Fruit fly (Drosophila melanogaster) whole organism, wandering third instar larva: ENCODE measurements around the gene CG9667.
A peak's percentile ranks its signal among the peaks of the same experiment; 100 is the strongest.

Experiments used
- Abd-B ChIP-seq: fragments of >200 bp; optimal IDR thresholded peaks from 2 replicates; lab custom pipeline; 2017; ENCODE audit warnings: missing biosample characterization, missing genetic modification characterization
- CG32264 ChIP-seq: fragments of 200-800 bp; sonication (Bioruptor generic); optimal IDR thresholded peaks from 2 replicates; lab custom pipeline; 2016; ENCODE audit warnings: missing biosample characterization, missing genetic modification characterization
- CG9705 ChIP-seq: fragments of 200-800 bp; sonication (Bioruptor generic); optimal IDR thresholded peaks from 2 replicates; lab custom pipeline; 2018; ENCODE audit warnings: missing biosample characterization, mild to moderate bottlenecking, missing genetic modification characterization
- CrebA ChIP-seq: fragments of 200-800 bp; sonication (Bioruptor generic); optimal IDR thresholded peaks from 2 replicates; lab custom pipeline; 2016; ENCODE audit warnings: missing biosample characterization, mild to moderate bottlenecking, missing genetic modification characterization, borderline replicate concordance
- Dfd ChIP-seq: fragments of >200 bp; optimal IDR thresholded peaks from 2 replicates; lab custom pipeline; 2017; ENCODE audit warnings: missing biosample characterization, missing genetic modification characterization
- Dif ChIP-seq: fragments of 200-275, 200-300 bp; sonication (Bioruptor generic); optimal IDR thresholded peaks from 2 replicates; lab custom pipeline; 2018; ENCODE audit warnings: missing biosample characterization, missing genetic modification characterization; ENCODE audit not compliant: partially characterized antibody
- GATAd ChIP-seq: sonication (Bioruptor generic); optimal IDR thresholded peaks from 2 replicates; lab custom pipeline; 2016; ENCODE audit warnings: missing biosample characterization, missing genetic modification characterization
- HLH106 ChIP-seq: fragments of 200-800 bp; optimal IDR thresholded peaks from 3 replicates; lab custom pipeline; 2019; ENCODE audit warnings: missing biosample characterization, mild to moderate bottlenecking, missing genetic modification characterization, moderate library complexity
- Hnf4 ChIP-seq: fragments of 200-800 bp; sonication (Bioruptor generic); optimal IDR thresholded peaks from 2 replicates; lab custom pipeline; 2016; ENCODE audit warnings: missing biosample characterization, mild to moderate bottlenecking, missing genetic modification characterization
- Hr78 ChIP-seq: fragments of >200 bp; optimal IDR thresholded peaks from 2 replicates; lab custom pipeline; 2017; ENCODE audit warnings: missing biosample characterization, missing genetic modification characterization
- Hr83 ChIP-seq: fragments of 200-300 bp; sonication (Bioruptor generic); optimal IDR thresholded peaks from 2 replicates; lab custom pipeline; 2016; ENCODE audit warnings: missing biosample characterization, mild to moderate bottlenecking, missing genetic modification characterization, moderate library complexity; ENCODE audit not compliant: poor library complexity, severe bottlenecking
- Jra ChIP-seq: sonication (Bioruptor generic); optimal IDR thresholded peaks from 2 replicates; lab custom pipeline; 2016; ENCODE audit warnings: missing biosample characterization, missing genetic modification characterization
- Mio ChIP-seq: sonication (Bioruptor generic); optimal IDR thresholded peaks from 2 replicates; lab custom pipeline; 2016; ENCODE audit warnings: missing biosample characterization, missing genetic modification characterization
- Myc ChIP-seq: fragments of >200 bp; optimal IDR thresholded peaks from 2 replicates; lab custom pipeline; 2017
- N ChIP-seq: fragments of >200 bp; optimal IDR thresholded peaks from 2 replicates; lab custom pipeline; 2018; ENCODE audit warnings: missing biosample characterization, missing external identifiers, missing genetic modification characterization
- OdsH ChIP-seq: fragments of 200-800 bp; sonication (Bioruptor generic); optimal IDR thresholded peaks from 2 replicates; lab custom pipeline; 2016; ENCODE audit warnings: missing biosample characterization, mild to moderate bottlenecking, missing genetic modification characterization
- Rel ChIP-seq, 2 experiments: fragments of 200-800 bp; sonication (Bioruptor generic) in 1 of 2; optimal IDR thresholded peaks; 2 replicates in 1 of 2; 3 replicates in 1 of 2; lab custom pipeline; 2016 to 2019; ENCODE audit warnings: mild to moderate bottlenecking in 2 of 2, missing biosample characterization in 2 of 2, missing genetic modification characterization in 2 of 2, moderate library complexity in 1 of 2
- Sp1 ChIP-seq: fragments of 200-800 bp; sonication (Bioruptor generic); optimal IDR thresholded peaks from 3 replicates; lab custom pipeline; 2019; ENCODE audit warnings: missing biosample characterization, mild to moderate bottlenecking, missing genetic modification characterization, moderate library complexity
- Vsx2 ChIP-seq: fragments of 200-300, 225-300 bp; sonication (Bioruptor generic); optimal IDR thresholded peaks from 2 replicates; lab custom pipeline; 2018; ENCODE audit warnings: missing biosample characterization, missing genetic modification characterization; ENCODE audit not compliant: partially characterized antibody
- br ChIP-seq: fragments of 200-800 bp; sonication (Bioruptor generic); optimal IDR thresholded peaks from 2 replicates; lab custom pipeline; 2016; ENCODE audit warnings: missing biosample characterization, missing genetic modification characterization
- brk ChIP-seq: fragments of 200-800 bp; sonication (Bioruptor generic); optimal IDR thresholded peaks from 2 replicates; lab custom pipeline; 2016; ENCODE audit warnings: missing biosample characterization, mild to moderate bottlenecking, missing genetic modification characterization
- dl ChIP-seq, 2 experiments: fragments of 175-275, 200-275 bp in 1 of 2; fragments of 200-275 bp in 1 of 2; sonication (Bioruptor generic); optimal IDR thresholded peaks; lab custom pipeline; 2018; ENCODE audit warnings: mild to moderate bottlenecking in 2 of 2, missing biosample characterization in 2 of 2, missing genetic modification characterization in 2 of 2, moderate library complexity in 2 of 2; ENCODE audit not compliant: partially characterized antibody in 2 of 2, insufficient read depth in 1 of 2
- dmrt93B ChIP-seq: fragments of 200-800 bp; sonication (Bioruptor generic); optimal IDR thresholded peaks from 2 replicates; lab custom pipeline; 2018; ENCODE audit warnings: missing biosample characterization, mild to moderate bottlenecking, missing genetic modification characterization
- dsf ChIP-seq: sonication (Bioruptor generic); optimal IDR thresholded peaks from 2 replicates; lab custom pipeline; 2016; ENCODE audit warnings: missing biosample characterization, missing genetic modification characterization, borderline replicate concordance
- ey ChIP-seq: fragments of 200-800 bp; sonication (Bioruptor generic); optimal IDR thresholded peaks from 2 replicates; lab custom pipeline; 2016; ENCODE audit warnings: missing biosample characterization, missing genetic modification characterization
- foxo ChIP-seq, 2 experiments: fragments of 200-800 bp; sonication (Bioruptor generic); optimal IDR thresholded peaks; 2 replicates in 1 of 2; 3 replicates in 1 of 2; lab custom pipeline; 2016 to 2017; ENCODE audit warnings: missing biosample characterization in 2 of 2, missing genetic modification characterization in 2 of 2
- fru ChIP-seq: fragments of 200-800 bp; sonication (Bioruptor generic); optimal IDR thresholded peaks from 3 replicates; lab custom pipeline; 2016; ENCODE audit warnings: missing biosample characterization, mild to moderate bottlenecking, missing genetic modification characterization
- h ChIP-seq: fragments of 200-800 bp; sonication (Bioruptor generic); optimal IDR thresholded peaks from 3 replicates; lab custom pipeline; 2016; ENCODE audit warnings: missing biosample characterization, mild to moderate bottlenecking, missing genetic modification characterization
- jim ChIP-seq: fragments of 175-275, 200-325 bp; sonication (Bioruptor generic); optimal IDR thresholded peaks from 2 replicates; lab custom pipeline; 2016; ENCODE audit warnings: missing biosample characterization, mild to moderate bottlenecking, missing genetic modification characterization
- lola ChIP-seq: fragments of >200 bp; optimal IDR thresholded peaks from 2 replicates; lab custom pipeline; 2017; ENCODE audit warnings: missing biosample characterization, missing genetic modification characterization
- pan ChIP-seq: fragments of >200 bp; optimal IDR thresholded peaks from 2 replicates; lab custom pipeline; 2017
- psq ChIP-seq: fragments of 200-800 bp; sonication (Bioruptor generic); optimal IDR thresholded peaks from 3 replicates; lab custom pipeline; 2017; ENCODE audit warnings: missing biosample characterization, mild to moderate bottlenecking, missing genetic modification characterization, moderate library complexity
- rgr ChIP-seq: fragments of 200-800 bp; sonication (Bioruptor generic); optimal IDR thresholded peaks from 3 replicates; lab custom pipeline; 2016; ENCODE audit warnings: missing biosample characterization, mild to moderate bottlenecking, missing genetic modification characterization
- sage ChIP-seq: fragments of 200-800 bp; sonication (Bioruptor generic); optimal IDR thresholded peaks from 2 replicates; lab custom pipeline; 2016; ENCODE audit warnings: missing biosample characterization, mild to moderate bottlenecking, missing genetic modification characterization
- sv ChIP-seq: fragments of 200-800 bp; sonication (Bioruptor generic); optimal IDR thresholded peaks from 3 replicates; lab custom pipeline; 2016; ENCODE audit warnings: missing biosample characterization, missing genetic modification characterization
- tai ChIP-seq: sonication (Bioruptor generic); optimal IDR thresholded peaks from 2 replicates; lab custom pipeline; 2016; ENCODE audit warnings: missing biosample characterization, missing genetic modification characterization
- usp ChIP-seq: fragments of >200 bp; optimal IDR thresholded peaks from 2 replicates; lab custom pipeline; 2017; ENCODE audit warnings: missing biosample characterization, missing genetic modification characterization
- woc ChIP-seq: sonication (Bioruptor generic); optimal IDR thresholded peaks from 2 replicates; lab custom pipeline; 2016; ENCODE audit warnings: missing biosample characterization, mild to moderate bottlenecking, missing genetic modification characterization

CG9667 gene

dm6 chr3R:8139854-8140402 is 13.8 kb upstream of the CG9667 start:
- TF ChIP-seq Jra = no peak
- TF ChIP-seq CG32264 = no peak
- TF ChIP-seq usp (GFP tag; lab: Kevin White, UChicago) = no peak
- TF ChIP-seq jim (GFP tag; lab: Kevin White, UChicago) = no peak
- TF ChIP-seq N (GFP tag; lab: Kevin White, UChicago) = no peak
- TF ChIP-seq Sp1 (GFP tag; lab: Kevin White, UChicago) = no peak
- no peak for TF ChIP-seq br (GFP tag; lab: Kevin White, UChicago)
- TF ChIP-seq Mio (GFP tag; lab: Kevin White, UChicago) = no peak

- TF ChIP-seq woc (no peak), psq (GFP tag; lab: Kevin White, UChicago) (no peak), Vsx2 (GFP tag; lab: Kevin White, UChicago) (no peak), HLH106 (no peak), ey (GFP tag; lab: Kevin White, UChicago) (no peak), Rel (GFP tag; optimal IDR thresholded peaks at IDR 0.05; lab: Kevin White, UChicago) (no peak), Rel (tag; optimal IDR thresholded peaks at IDR 0.05; lab: Kevin White, UChicago) (no peak), usp (GFP tag; lab: Kevin White, UChicago) (no peak), Mio (GFP tag; lab: Kevin White, UChicago) (no peak), GATAd (GFP tag; lab: Kevin White, UChicago) (no peak), Dfd (GFP tag; lab: Kevin White, UChicago) (no peak), rgr (GFP tag; lab: Kevin White, UChicago) (no peak), dl (GFP tag; optimal IDR thresholded peaks at IDR 0.05; lab: Kevin White, UChicago; ENCODE audit: insufficient read depth in 1 of 2, partially characterized antibody in 2 of 2) (no peak), Myc (lab: Kevin White, UChicago) (no peak), dsf (GFP tag; lab: Kevin White, UChicago) (no peak), h (GFP tag; lab: Kevin White, UChicago) (no peak)
These were observed 13.2 kb upstream of the CG9667 start for dm6 chr3R:8139326-8139725.

- TF ChIP-seq Dfd (GFP tag; lab: Kevin White, UChicago) (peak; percentile 7), Myc (lab: Kevin White, UChicago) (no peak)
These were observed 11.9 kb upstream of the CG9667 start for dm6 chr3R:8138095-8138494.

dm6 chr3R:8134544-8134943 is 8.4 kb upstream of the CG9667 start:
- TF ChIP-seq Hr78 (no peak), Dfd (GFP tag; lab: Kevin White, UChicago) (no peak), Dif (GFP tag; lab: Kevin White, UChicago) (peak; percentile 32), CrebA (no peak)

- no peak for TF ChIP-seq brk (GFP tag; lab: Kevin White, UChicago)
- TF ChIP-seq Sp1 (GFP tag; lab: Kevin White, UChicago) = peak; percentile 4
- no peak for TF ChIP-seq Vsx2 (GFP tag; lab: Kevin White, UChicago)
- TF ChIP-seq CG32264 = no peak
- no peak for TF ChIP-seq dmrt93B (GFP tag; lab: Kevin White, UChicago)
- peak; percentile 37 for TF ChIP-seq br (GFP tag; lab: Kevin White, UChicago)
- no peak for TF ChIP-seq tai (GFP tag; lab: Kevin White, UChicago)
- no peak for TF ChIP-seq CG9705 (GFP tag; lab: Kevin White, UChicago)
- no peak for TF ChIP-seq woc
- peak; percentile 57 for TF ChIP-seq h (GFP tag; lab: Kevin White, UChicago)
- peak; percentile 52 for TF ChIP-seq ey (GFP tag; lab: Kevin White, UChicago)
- no peak for TF ChIP-seq Rel (GFP tag; optimal IDR thresholded peaks at IDR 0.05; lab: Kevin White, UChicago)
- no peak for TF ChIP-seq Rel (tag; optimal IDR thresholded peaks at IDR 0.05; lab: Kevin White, UChicago)
- peak in 1 of 2 experiments; percentile 57 for TF ChIP-seq foxo (GFP tag; optimal IDR thresholded peaks at IDR 0.05; lab: Kevin White, UChicago)
- TF ChIP-seq lola (GFP tag; lab: Kevin White, UChicago) = no peak
- TF ChIP-seq dsf (GFP tag; lab: Kevin White, UChicago) = no peak
- TF ChIP-seq rgr (GFP tag; lab: Kevin White, UChicago) = peak; percentile 42
- peak; percentile 22 for TF ChIP-seq OdsH (GFP tag; lab: Kevin White, UChicago)
- no peak for TF ChIP-seq Hr83 (GFP tag; lab: Kevin White, UChicago)
- TF ChIP-seq HLH106 = peak; percentile 33
- TF ChIP-seq Hnf4 (GFP tag; lab: Kevin White, UChicago) = no peak
- TF ChIP-seq pan (lab: Kevin White, UChicago) = no peak
- no peak for TF ChIP-seq sv (GFP tag; lab: Kevin White, UChicago)
- TF ChIP-seq Dfd (GFP tag; lab: Kevin White, UChicago) = no peak
- no peak for TF ChIP-seq GATAd (GFP tag; lab: Kevin White, UChicago)
- no peak for TF ChIP-seq Dif (GFP tag; lab: Kevin White, UChicago)
- no peak for TF ChIP-seq CrebA
- no peak for TF ChIP-seq N (GFP tag; lab: Kevin White, UChicago)
- TF ChIP-seq Jra = no peak
- TF ChIP-seq Abd-B = no peak
- no peak for TF ChIP-seq dl (GFP tag; optimal IDR thresholded peaks at IDR 0.05; lab: Kevin White, UChicago; ENCODE audit: insufficient read depth in 1 of 2, partially characterized antibody in 2 of 2)
- peak; percentile 47 for TF ChIP-seq fru (GFP tag; lab: Kevin White, UChicago)
- TF ChIP-seq sage = no peak
- TF ChIP-seq usp (GFP tag; lab: Kevin White, UChicago) = no peak
These were observed 6.2 kb upstream of the CG9667 start for dm6 chr3R:8132398-8132797.
